Worm (Caenorhabditis elegans) whole organism, L3 larva: Measurements from ENCODE around the gene mcm-7.

Experiments
- R02D3.7 ChIP-seq: fragments of 150-350 bp; optimal IDR thresholded peaks from 2 replicates; lab custom pipeline; 2014; ENCODE audit warnings: missing biosample characterization, missing genetic modification characterization
- fos-1 ChIP-seq: fragments of 150-350 bp; optimal IDR thresholded peaks from 2 replicates; lab custom pipeline; 2014; ENCODE audit warnings: missing biosample characterization, missing genetic modification characterization
- jun-1 ChIP-seq: fragments of 150-350 bp; optimal IDR thresholded peaks from 2 replicates; lab custom pipeline; 2014; ENCODE audit warnings: missing biosample characterization, missing genetic modification reagents, missing genetic modification characterization
- snpc-4 ChIP-seq: fragments of 150-350 bp; optimal IDR thresholded peaks from 2 replicates; lab custom pipeline; 2014; ENCODE audit warnings: missing biosample characterization, missing genetic modification characterization

DNA sequence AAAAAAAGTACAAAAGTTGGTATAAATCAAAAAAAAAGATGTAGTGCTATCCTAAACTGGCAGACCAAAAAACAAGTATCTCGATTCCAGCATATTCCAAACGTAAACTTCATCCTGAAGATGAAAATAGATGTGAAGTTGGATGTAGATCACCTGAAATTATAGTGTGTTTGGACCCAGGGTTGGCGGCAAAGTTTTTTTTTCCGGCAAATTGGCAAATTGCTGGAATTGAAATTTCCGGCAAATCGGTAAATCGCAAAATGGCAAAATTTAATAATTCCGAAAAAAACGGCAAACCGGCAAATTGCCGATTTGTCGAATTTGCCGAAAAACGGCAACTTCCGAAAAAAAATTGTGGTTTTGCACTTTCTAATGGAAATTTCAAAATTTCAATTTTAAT lies 37.5 kb downstream of the mcm-7 start, which contains the start of gene F13A2.2:
- no peak for TF ChIP-seq jun-1
- no peak for TF ChIP-seq snpc-4
- TF ChIP-seq fos-1 = no peak
- no peak for TF ChIP-seq R02D3.7 (tag; lab: Kevin White, UChicago)
